Worm (Caenorhabditis elegans) whole organism, young adult: ENCODE measurements around the gene F52C12.6.

Experiments used
- B0336.3 ChIP-seq: fragments of 200-800 bp; sonication (Bioruptor generic); IDR thresholded peaks from 2 replicates; pipeline ENCODE4 v1.3.6; 2022; ENCODE audit warnings: missing genetic modification characterization, missing compliant biosample characterization
- D2030.7 ChIP-seq: fragments of 200-800 bp; sonication (Bioruptor generic); IDR thresholded peaks from 2 replicates; pipeline ENCODE4 v1.3.6; 2022; ENCODE audit warnings: missing genetic modification reagents, missing genetic modification characterization, missing compliant biosample characterization
- F33H1.4 ChIP-seq: fragments of 200-800 bp; sonication (Bioruptor generic); IDR thresholded peaks from 2 replicates; pipeline ENCODE4 v1.3.6; 2022; ENCODE audit warnings: missing genetic modification reagents, missing genetic modification characterization, missing compliant biosample characterization
- F52B5.7 ChIP-seq: sonication (generic microtip); optimal IDR thresholded peaks from 2 replicates; lab custom pipeline; 2016; ENCODE audit warnings: mild to moderate bottlenecking, missing genetic modification characterization, missing compliant biosample characterization
- K11D2.4 ChIP-seq: fragments of 200-800 bp; sonication (Bioruptor generic); IDR thresholded peaks from 2 replicates; pipeline ENCODE4 v1.3.6; 2022; ENCODE audit warnings: missing genetic modification reagents, missing genetic modification characterization, missing compliant biosample characterization
- athp-1 ChIP-seq: sonication (generic microtip); optimal IDR thresholded peaks from 2 replicates; lab custom pipeline; 2017; ENCODE audit warnings: mild to moderate bottlenecking, missing genetic modification characterization, missing compliant biosample characterization
- attf-3 ChIP-seq: fragments of 200-800 bp; sonication (Bioruptor generic); conservative IDR thresholded peaks from 2 replicates; pipeline ENCODE4 v1.3.6; 2022; ENCODE audit warnings: missing genetic modification reagents, missing genetic modification characterization, missing compliant biosample characterization
- attf-6 ChIP-seq: fragments of 200-800 bp; sonication (Bioruptor generic); IDR thresholded peaks from 2 replicates; pipeline ENCODE4 v1.3.6; 2022; ENCODE audit warnings: missing genetic modification reagents, missing genetic modification characterization, missing compliant biosample characterization
- cebp-1 ChIP-seq, 2 experiments: fragments of 200-800 bp in 1 of 2; sonication (Bioruptor generic) in 1 of 2; sonication (generic microtip) in 1 of 2; IDR thresholded peaks in 1 of 2; optimal IDR thresholded peaks in 1 of 2; 2 replicates each; pipeline versions ENCODE4 v1.3.6 to Lab custom; 2017 to 2022; ENCODE audit warnings: missing compliant biosample characterization in 2 of 2, missing genetic modification characterization in 2 of 2, mild to moderate bottlenecking in 1 of 2, missing genetic modification reagents in 1 of 2, moderate library complexity in 1 of 2
- dpl-1 ChIP-seq: fragments of 150-350 bp; optimal IDR thresholded peaks from 2 replicates; lab custom pipeline; 2014; ENCODE audit warnings: missing biosample characterization, missing genetic modification reagents, missing genetic modification characterization
- efl-1 ChIP-seq: fragments of 150-350 bp; optimal IDR thresholded peaks from 2 replicates; lab custom pipeline; 2014; ENCODE audit warnings: missing biosample characterization, missing genetic modification reagents, missing genetic modification characterization
- egl-44 ChIP-seq: fragments of 200-800 bp; sonication (Bioruptor generic); IDR thresholded peaks from 2 replicates; pipeline ENCODE4 v1.3.6; 2022; ENCODE audit warnings: missing genetic modification reagents, missing genetic modification characterization, missing compliant biosample characterization
- gei-17 ChIP-seq: fragments of 200-800 bp; sonication (Bioruptor generic); optimal IDR thresholded peaks from 2 replicates; lab custom pipeline; 2018; ENCODE audit warnings: mild to moderate bottlenecking, missing genetic modification characterization, missing compliant biosample characterization
- hlh-26 ChIP-seq: fragments of 200-800 bp; sonication (Bioruptor generic); conservative IDR thresholded peaks from 2 replicates; pipeline ENCODE4 v1.3.6; 2022; ENCODE audit warnings: missing genetic modification reagents, missing genetic modification characterization, missing compliant biosample characterization
- lin-35 ChIP-seq, 3 experiments: fragments of 150-350 bp in 2 of 3; sonication (generic microtip) in 1 of 3; optimal IDR thresholded peaks; 2 replicates each; lab custom pipeline; 2014 to 2018; ENCODE audit warnings: missing biosample characterization in 3 of 3, missing genetic modification characterization in 3 of 3, missing genetic modification reagents in 3 of 3
- lin-40 ChIP-seq: sonication (generic microtip); optimal IDR thresholded peaks from 2 replicates; lab custom pipeline; 2016; ENCODE audit warnings: missing genetic modification characterization, mild to moderate bottlenecking, missing compliant biosample characterization, missing genotype, missing genetic modification reagents
- lin-54 ChIP-seq: fragments of 200-800 bp; sonication (Bioruptor generic); optimal IDR thresholded peaks from 2 replicates; lab custom pipeline; 2018; ENCODE audit warnings: mild to moderate bottlenecking, missing genetic modification characterization, missing compliant biosample characterization
- madf-3 ChIP-seq: fragments of 200-800 bp; sonication (Bioruptor generic); IDR thresholded peaks from 2 replicates; pipeline ENCODE4 v1.3.6; 2022; ENCODE audit warnings: missing genetic modification reagents, missing genetic modification characterization, missing compliant biosample characterization
- madf-6 ChIP-seq: fragments of 200-800 bp; sonication (Bioruptor generic); IDR thresholded peaks from 2 replicates; pipeline ENCODE4 v1.3.6; 2022; ENCODE audit warnings: missing genetic modification reagents, missing genetic modification characterization, missing compliant biosample characterization
- mcd-1 ChIP-seq: fragments of 200-800 bp; sonication (Bioruptor generic); IDR thresholded peaks from 2 replicates; pipeline ENCODE4 v1.3.6; 2022; ENCODE audit warnings: missing genetic modification reagents, missing genetic modification characterization, missing compliant biosample characterization
- mxl-1 ChIP-seq: sonication (generic microtip); optimal IDR thresholded peaks from 2 replicates; lab custom pipeline; 2016; ENCODE audit warnings: missing genetic modification characterization, missing compliant biosample characterization
- nfyb-1 ChIP-seq: fragments of 200-800 bp; sonication (Bioruptor generic); IDR thresholded peaks from 2 replicates; pipeline ENCODE4 v1.3.6; 2022; ENCODE audit warnings: missing genetic modification reagents, missing genetic modification characterization, missing compliant biosample characterization
- snpc-1.1 ChIP-seq: sonication (generic microtip); optimal IDR thresholded peaks from 2 replicates; lab custom pipeline; 2017; ENCODE audit warnings: missing genetic modification characterization, mild to moderate bottlenecking, missing compliant biosample characterization, antibody characterized with exemption, moderate library complexity, missing genotype, missing genetic modification reagents; ENCODE audit not compliant: insufficient read depth
- sptf-2 ChIP-seq: fragments of 200-800 bp; sonication (Bioruptor generic); optimal IDR thresholded peaks from 2 replicates; lab custom pipeline; 2018; ENCODE audit warnings: mild to moderate bottlenecking, missing genetic modification characterization, missing compliant biosample characterization
- ztf-18 ChIP-seq: sonication (generic microtip); optimal IDR thresholded peaks from 2 replicates; lab custom pipeline; 2016; ENCODE audit warnings: missing genotype, mild to moderate bottlenecking, missing genetic modification characterization, missing compliant biosample characterization
- ztf-22 ChIP-seq: fragments of 200-800 bp; sonication (Bioruptor generic); optimal IDR thresholded peaks from 2 replicates; lab custom pipeline; 2018; ENCODE audit warnings: mild to moderate bottlenecking, missing genetic modification characterization, moderate library complexity, missing compliant biosample characterization

The F52C12.6 gene

DNA sequence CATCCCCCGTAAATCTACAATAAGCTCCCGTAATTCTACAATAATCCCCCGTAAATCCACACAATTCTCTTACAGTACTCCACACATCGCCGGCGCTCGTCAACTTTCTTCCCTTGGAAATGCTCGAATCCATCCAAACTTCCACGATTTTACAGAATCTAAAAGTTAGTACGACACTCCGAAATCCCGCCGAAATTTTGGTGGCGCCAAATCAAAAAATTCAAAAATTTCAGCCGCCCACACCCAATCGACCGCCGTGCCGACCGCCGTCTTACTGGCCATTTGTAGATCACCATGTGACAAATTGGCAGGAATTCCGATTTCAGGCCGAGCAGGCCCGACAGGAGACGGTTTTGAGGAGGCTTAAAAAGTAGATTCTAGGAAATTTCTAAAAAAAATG is 4.2 kb upstream of the F52C12.6 start:
- no peak for TF ChIP-seq athp-1 (tag; lab: Kevin White, UChicago)

DNA sequence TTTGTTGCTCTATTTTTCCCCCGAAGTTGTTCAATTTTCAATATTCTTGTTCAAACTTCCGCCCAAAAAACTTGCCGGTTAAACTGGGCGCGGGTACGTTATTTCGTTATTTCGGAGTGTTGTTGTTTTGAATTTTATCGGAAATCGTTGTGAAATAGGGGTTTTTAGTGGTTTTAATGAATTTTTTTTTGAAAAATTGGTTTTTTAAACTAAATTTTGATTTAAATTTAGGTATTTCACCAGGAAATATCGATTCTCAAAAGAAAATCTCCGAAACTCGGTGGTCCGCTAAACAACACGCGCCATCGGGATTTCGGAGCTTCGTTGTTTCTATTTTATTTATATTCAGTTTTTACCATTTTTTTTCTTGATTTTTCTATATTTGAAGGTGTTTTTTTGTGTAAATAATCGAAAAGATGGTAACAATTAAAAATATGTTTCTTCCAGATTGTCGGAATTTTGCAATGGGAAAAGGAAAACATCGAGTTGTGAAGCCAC is 3.3 kb upstream of the F52C12.6 start, which contains the start of gene F52C12.2:
Gene F52C12.2, plus strand, starts transcription at position 448 of the 498 bp plus-strand sequence.
- TF ChIP-seq nfyb-1 (GFP tag; lab: Robert Waterston, UW) (no peak), lin-54 (GFP tag; lab: Kevin White, UChicago) (peak; percentile 29), lin-35 (GFP tag; optimal IDR thresholded peaks at IDR 0.05; lab: Kevin White, UChicago) (peak in 1 of 3 experiments; percentile 48), attf-3 (GFP tag; lab: Robert Waterston, UW) (peak; percentile 98), cebp-1 (GFP tag; IDR thresholded peaks at IDR 0.05; lab: Robert Waterston, UW) (no peak), cebp-1 (tag; optimal IDR thresholded peaks at IDR 0.05; lab: Kevin White, UChicago) (peak; percentile 66), dpl-1 (GFP tag; lab: Kevin White, UChicago) (peak; percentile 31), efl-1 (GFP tag; lab: Kevin White, UChicago) (peak; percentile 30), ztf-18 (tag; lab: Kevin White, UChicago) (no peak), lin-40 (tag; lab: Kevin White, UChicago) (peak; percentile 41)

DNA sequence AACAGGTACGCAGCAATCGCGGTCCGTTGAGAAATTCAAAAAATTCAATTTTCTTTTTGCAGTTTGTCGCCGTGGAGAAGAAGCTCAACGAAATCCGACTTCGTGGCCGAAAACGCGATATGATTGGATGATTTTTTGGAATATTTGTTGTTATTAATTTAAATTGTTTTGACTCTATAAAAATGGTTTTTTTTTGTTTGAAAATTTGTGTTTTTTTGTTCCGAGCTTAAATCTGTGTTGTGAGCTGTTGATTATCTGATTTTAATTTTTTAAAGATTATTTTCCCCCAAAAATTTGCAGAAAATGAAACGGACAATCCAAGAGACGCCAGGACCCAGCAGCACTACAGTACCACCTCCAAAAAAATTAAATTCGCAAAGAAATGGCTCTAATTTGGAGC is 3.0 kb downstream of the F52C12.6 start, which contains the start of gene tdpo-1:
Gene tdpo-1, plus strand, starts transcription at position 301 of the 400 bp plus-strand sequence.
- no peak for TF ChIP-seq mxl-1

DNA sequence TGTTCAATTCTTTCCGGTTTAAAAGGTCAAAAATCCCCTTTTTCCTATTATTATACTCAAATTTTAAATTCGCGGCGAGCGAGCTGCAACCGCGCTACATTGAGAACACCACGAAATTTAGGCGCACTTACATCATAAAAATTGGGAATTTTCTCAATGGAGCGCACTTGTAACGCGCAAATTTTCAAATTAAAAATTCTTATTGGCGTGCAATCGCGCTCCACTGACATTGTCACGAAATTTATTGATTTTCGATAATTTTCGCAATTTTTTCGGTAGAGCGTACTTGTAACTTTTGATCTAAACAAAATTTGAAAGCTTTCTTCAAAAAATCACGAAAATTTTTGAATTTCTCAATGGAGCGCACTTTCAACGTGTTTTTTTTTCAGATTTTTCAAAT is 6.7 kb downstream of the F52C12.6 start, which contains the start of gene ulp-3:
Gene ulp-3, plus strand, starts transcription at position 388 of the 400 bp plus-strand sequence.
- TF ChIP-seq madf-3 (GFP tag; lab: Robert Waterston, UW) (no peak), mcd-1 (GFP tag; lab: Robert Waterston, UW) (peak; percentile 60), F52B5.7 (no peak), B0336.3 (GFP tag; lab: Robert Waterston, UW) (no peak), hlh-26 (GFP tag; lab: Robert Waterston, UW) (no peak), D2030.7 (GFP tag; lab: Robert Waterston, UW) (0 out of 2 replicates have a peak, but pooled peaks have one; percentile 19), egl-44 (GFP tag; lab: Robert Waterston, UW) (no peak), snpc-1.1 (no peak), gei-17 (GFP tag; lab: Kevin White, UChicago) (no peak), cebp-1 (GFP tag; IDR thresholded peaks at IDR 0.05; lab: Robert Waterston, UW) (no peak), cebp-1 (tag; optimal IDR thresholded peaks at IDR 0.05; lab: Kevin White, UChicago) (no peak), ztf-22 (GFP tag; lab: Kevin White, UChicago) (no peak), F33H1.4 (GFP tag; lab: Robert Waterston, UW) (no peak), efl-1 (GFP tag; lab: Kevin White, UChicago) (peak; percentile 13), madf-6 (GFP tag; lab: Robert Waterston, UW) (no peak), attf-6 (GFP tag; lab: Robert Waterston, UW) (no peak)

DNA sequence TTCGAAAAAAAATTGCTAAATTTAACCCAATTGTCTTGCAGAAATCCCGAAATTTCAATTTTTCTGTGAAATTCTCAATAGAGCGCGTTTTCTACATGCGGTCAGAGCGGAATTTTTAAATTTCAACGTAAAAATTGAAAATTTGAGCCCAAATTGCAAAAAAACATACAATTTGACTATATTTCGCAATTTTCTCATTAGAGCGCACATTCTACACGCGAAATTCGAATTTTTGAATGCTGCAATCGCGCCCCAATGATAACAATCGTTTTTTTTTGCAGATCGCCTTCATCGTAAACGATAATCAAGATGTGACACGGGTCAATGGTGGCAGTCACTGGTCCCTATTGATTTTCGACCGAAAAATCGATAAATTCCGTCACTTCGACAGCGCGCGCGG is 7.5 kb downstream of the F52C12.6 start:
- TF ChIP-seq cebp-1 (GFP tag; IDR thresholded peaks at IDR 0.05; lab: Robert Waterston, UW): no peak
- peak; percentile 64 for TF ChIP-seq cebp-1 (tag; optimal IDR thresholded peaks at IDR 0.05; lab: Kevin White, UChicago)
- peak; percentile 46; the same call in 1 of the 2 replicates for TF ChIP-seq mcd-1 (GFP tag; lab: Robert Waterston, UW)
- TF ChIP-seq sptf-2 (GFP tag; lab: Kevin White, UChicago): no peak

DNA sequence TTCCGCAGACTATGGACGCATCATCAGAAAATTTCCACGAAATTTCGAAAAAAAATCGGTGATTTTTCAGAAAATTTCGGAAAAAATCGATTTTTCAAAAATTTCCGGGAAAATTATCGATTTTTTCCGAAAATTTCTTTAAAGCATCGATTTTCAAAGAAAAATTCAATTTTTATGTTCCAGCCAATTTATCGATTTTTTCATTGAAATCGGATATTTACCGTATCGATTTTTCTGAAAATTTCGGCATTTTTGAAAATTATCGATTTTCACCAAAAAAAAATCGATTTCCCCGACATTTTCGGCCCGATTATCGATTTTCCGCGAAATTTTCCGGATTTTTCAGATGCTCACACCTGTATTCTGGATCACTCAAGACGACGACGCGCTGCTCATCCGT is 8.6 kb downstream of the F52C12.6 start, which contains the start of gene Y48A5A.1:
Gene Y48A5A.1, plus strand, starts transcription at position 347 of the 400 bp plus-strand sequence.
- TF ChIP-seq K11D2.4 (GFP tag; lab: Robert Waterston, UW) (no peak), ztf-22 (GFP tag; lab: Kevin White, UChicago) (no peak), egl-44 (GFP tag; lab: Robert Waterston, UW) (no peak)
